Fruit fly (Drosophila melanogaster) whole organism, embryonic: ENCODE results near the gene Df31.

Source experiments
- Aef1 ChIP-seq: fragments of 200-800 bp; sonication (Bioruptor generic); IDR thresholded peaks from 3 replicates; pipeline ENCODE4 v1.3.6; 2022; ENCODE audit warnings: missing biosample characterization, missing genetic modification characterization
- Bdp1 ChIP-seq: fragments of 200-800 bp; sonication (Bioruptor generic); optimal IDR thresholded peaks from 3 replicates; lab custom pipeline; 2016; ENCODE audit warnings: missing biosample characterization, missing genetic modification characterization
- CG10321 ChIP-seq: fragments of 200-800 bp; sonication (Bioruptor generic); IDR thresholded peaks from 2 replicates; pipeline ENCODE4 v1.3.6; 2022; ENCODE audit warnings: missing biosample characterization, missing genetic modification characterization
- CG10979 ChIP-seq: fragments of 200-800 bp; sonication (Bioruptor generic); optimal IDR thresholded peaks from 2 replicates; lab custom pipeline; 2018; ENCODE audit warnings: missing biosample characterization, mild to moderate bottlenecking, missing genetic modification characterization, moderate library complexity
- CG12391 ChIP-seq: fragments of 200-800 bp; sonication (Bioruptor generic); optimal IDR thresholded peaks from 3 replicates; lab custom pipeline; 2018; ENCODE audit warnings: missing biosample characterization, mild to moderate bottlenecking, missing genetic modification characterization, moderate library complexity
- CG14965 ChIP-seq: fragments of 200-800 bp; sonication (Bioruptor generic); optimal IDR thresholded peaks from 2 replicates; lab custom pipeline; 2016; ENCODE audit warnings: missing biosample characterization, missing genetic modification characterization, borderline replicate concordance
- CG17612 ChIP-seq: fragments of 200-800 bp; sonication (Bioruptor generic); IDR thresholded peaks from 2 replicates; pipeline ENCODE4 v1.3.6; 2022; ENCODE audit warnings: missing biosample characterization, missing genetic modification characterization
- CG18011 ChIP-seq: fragments of 200-800 bp; sonication (Bioruptor generic); optimal IDR thresholded peaks from 2 replicates; lab custom pipeline; 2017; ENCODE audit warnings: missing biosample characterization, missing genetic modification characterization, mild to moderate bottlenecking, moderate library complexity, missing genotype
- CG18262 ChIP-seq: fragments of 200-800 bp; optimal IDR thresholded peaks from 3 replicates; lab custom pipeline; 2019; ENCODE audit warnings: missing biosample characterization, mild to moderate bottlenecking, missing genetic modification characterization, moderate library complexity
- CG1832 ChIP-seq: fragments of 200-800 bp; sonication (Bioruptor generic); optimal IDR thresholded peaks from 2 replicates; lab custom pipeline; 2017; ENCODE audit warnings: missing biosample characterization, mild to moderate bottlenecking, missing genetic modification characterization, inconsistent platforms
- CG18764 ChIP-seq: fragments of 200-800 bp; sonication (Bioruptor generic); optimal IDR thresholded peaks from 3 replicates; lab custom pipeline; 2016; ENCODE audit warnings: missing biosample characterization, missing genetic modification characterization
- CG30431 ChIP-seq: fragments of 200-800 bp; sonication (Bioruptor generic); optimal IDR thresholded peaks from 2 replicates; lab custom pipeline; 2017; ENCODE audit warnings: missing biosample characterization, missing genetic modification characterization
- CG32767 ChIP-seq: fragments of 200-800 bp; sonication (Bioruptor generic); IDR thresholded peaks from 2 replicates; pipeline ENCODE4 v1.3.6; 2022; ENCODE audit warnings: missing biosample characterization, missing genetic modification characterization
- CG4820 ChIP-seq: fragments of 200-800 bp; sonication (Bioruptor generic); optimal IDR thresholded peaks from 3 replicates; lab custom pipeline; 2016; ENCODE audit warnings: missing biosample characterization, missing genetic modification characterization
- CG6654 ChIP-seq: fragments of 200-800 bp; sonication (Bioruptor generic); optimal IDR thresholded peaks from 2 replicates; lab custom pipeline; 2017; ENCODE audit warnings: missing biosample characterization, mild to moderate bottlenecking, missing genetic modification characterization
- CG6689 ChIP-seq: fragments of 200-800 bp; sonication (Bioruptor generic); IDR thresholded peaks from 2 replicates; pipeline ENCODE4 v1.3.6; 2022; ENCODE audit warnings: missing biosample characterization, missing genetic modification characterization
- D19B ChIP-seq: fragments of 200-800 bp; sonication (Bioruptor generic); optimal IDR thresholded peaks from 2 replicates; lab custom pipeline; 2017; ENCODE audit warnings: missing biosample characterization, mild to moderate bottlenecking, missing genetic modification characterization
- Dek ChIP-seq: fragments of 200-800 bp; sonication (Bioruptor generic); optimal IDR thresholded peaks from 3 replicates; lab custom pipeline; 2019; ENCODE audit warnings: missing biosample characterization, mild to moderate bottlenecking, missing genetic modification characterization, moderate library complexity
- Ets65A ChIP-seq: fragments of 200-800 bp; sonication (Bioruptor generic); peaks from one replicate; lab custom pipeline; 2016; ENCODE audit warnings: missing biosample characterization, missing genetic modification characterization
- Fer2 ChIP-seq: fragments of 200-800 bp; sonication (Bioruptor generic); optimal IDR thresholded peaks from 2 replicates; lab custom pipeline; 2018; ENCODE audit warnings: missing biosample characterization, mild to moderate bottlenecking, missing genetic modification characterization, moderate library complexity
- HmgD ChIP-seq: fragments of 200-800 bp; sonication (Bioruptor generic); optimal IDR thresholded peaks from 3 replicates; lab custom pipeline; 2016; ENCODE audit warnings: missing biosample characterization, missing genetic modification characterization
- Hr78 ChIP-seq, 2 experiments: fragments of 200-800 bp in 1 of 2; fragments of >200 bp in 1 of 2; sonication (Bioruptor generic) in 1 of 2; optimal IDR thresholded peaks; 2 replicates each; lab custom pipeline; 2017 to 2019; ENCODE audit warnings: missing biosample characterization in 2 of 2, missing genetic modification characterization in 2 of 2, mild to moderate bottlenecking in 1 of 2, moderate library complexity in 1 of 2
- NFAT ChIP-seq: fragments of 200-800 bp; sonication (Bioruptor generic); IDR thresholded peaks from 2 replicates; pipeline ENCODE4 v1.3.6; 2022; ENCODE audit warnings: missing biosample characterization, missing genetic modification characterization
- Neu2 ChIP-seq: fragments of 200-800 bp; sonication (Bioruptor generic); optimal IDR thresholded peaks from 3 replicates; lab custom pipeline; 2016; ENCODE audit warnings: missing biosample characterization, missing genetic modification characterization, borderline replicate concordance
- Side ChIP-seq: fragments of 200-800 bp; sonication (Bioruptor generic); optimal IDR thresholded peaks from 2 replicates; lab custom pipeline; 2016; ENCODE audit warnings: missing biosample characterization, missing genetic modification characterization
- Sry-β ChIP-seq: fragments of 200-800 bp; sonication (Bioruptor generic); optimal IDR thresholded peaks from 2 replicates; lab custom pipeline; 2018; ENCODE audit warnings: missing biosample characterization, mild to moderate bottlenecking, missing genetic modification characterization, moderate library complexity
- ac ChIP-seq: fragments of 200-800 bp; sonication (Bioruptor generic); optimal IDR thresholded peaks from 3 replicates; lab custom pipeline; 2017; ENCODE audit warnings: missing biosample characterization, mild to moderate bottlenecking, missing genetic modification characterization
- amos ChIP-seq: fragments of 200-800 bp; sonication (Bioruptor generic); IDR thresholded peaks from 2 replicates; pipeline ENCODE4 v1.3.6; 2022; ENCODE audit warnings: missing biosample characterization, missing genetic modification characterization; ENCODE audit not compliant: partially characterized antibody
- bab2 ChIP-seq: fragments of 200-800 bp; sonication (Bioruptor generic); optimal IDR thresholded peaks from 2 replicates; lab custom pipeline; 2016; ENCODE audit warnings: missing biosample characterization, missing genetic modification characterization
- ci ChIP-seq: fragments of 200-800 bp; sonication (Bioruptor generic); IDR thresholded peaks from 3 replicates; pipeline ENCODE4 v1.3.6; 2022; ENCODE audit warnings: missing biosample characterization, missing genetic modification characterization
- danr ChIP-seq: fragments of 200-800 bp; sonication (Bioruptor generic); IDR thresholded peaks from 2 replicates; pipeline ENCODE4 v1.3.6; 2022; ENCODE audit warnings: missing biosample characterization, missing genetic modification characterization
- emc ChIP-seq: fragments of 200-800 bp; sonication (Bioruptor generic); optimal IDR thresholded peaks from 2 replicates; lab custom pipeline; 2016; ENCODE audit warnings: missing biosample characterization, missing genetic modification characterization
- gem ChIP-seq: fragments of 200-800 bp; sonication (Bioruptor generic); optimal IDR thresholded peaks from 2 replicates; lab custom pipeline; 2019; ENCODE audit warnings: missing biosample characterization, mild to moderate bottlenecking, missing genetic modification characterization, moderate library complexity
- gsb-n ChIP-seq: fragments of 200-800 bp; sonication (Bioruptor generic); optimal IDR thresholded peaks from 3 replicates; lab custom pipeline; 2018; ENCODE audit warnings: missing biosample characterization, mild to moderate bottlenecking, missing genetic modification characterization
- inv ChIP-seq: fragments of 200-800 bp; sonication (Bioruptor generic); IDR thresholded peaks from 2 replicates; pipeline ENCODE4 v1.3.6; 2022; ENCODE audit warnings: missing biosample characterization, missing genetic modification characterization; ENCODE audit not compliant: partially characterized antibody
- kni ChIP-seq: fragments of 200-800 bp; sonication (Bioruptor generic); optimal IDR thresholded peaks from 3 replicates; lab custom pipeline; 2017; ENCODE audit warnings: mild to moderate bottlenecking, missing biosample characterization, missing genetic modification reagents, missing genetic modification characterization
- knrl ChIP-seq: fragments of 200-800 bp; sonication (Bioruptor generic); IDR thresholded peaks from 3 replicates; pipeline ENCODE4 v1.3.6; 2022; ENCODE audit warnings: missing biosample characterization, missing genetic modification characterization; ENCODE audit not compliant: partially characterized antibody
- mam ChIP-seq: fragments of 200-800 bp; sonication (Bioruptor generic); optimal IDR thresholded peaks from 3 replicates; lab custom pipeline; 2016; ENCODE audit warnings: missing biosample characterization, missing genetic modification characterization
- nerfin-1 ChIP-seq: fragments of 200-800 bp; sonication (Bioruptor generic); optimal IDR thresholded peaks from 3 replicates; lab custom pipeline; 2019; ENCODE audit warnings: missing biosample characterization, mild to moderate bottlenecking, missing genetic modification characterization, moderate library complexity
- otp ChIP-seq: fragments of 200-800 bp; sonication (Bioruptor generic); IDR thresholded peaks from 3 replicates; pipeline ENCODE4, ENCODE4 v1.3.6; 2022; ENCODE audit warnings: missing biosample characterization, missing genetic modification characterization
- peb ChIP-seq: fragments of 200-800 bp; sonication (Bioruptor generic); IDR thresholded peaks from 2 replicates; pipeline ENCODE4 v1.3.6; 2022; ENCODE audit warnings: missing biosample characterization, missing genetic modification characterization
- rib ChIP-seq: fragments of 200-800 bp; sonication (Bioruptor generic); IDR thresholded peaks from 2 replicates; pipeline ENCODE4 v1.3.6; 2022; ENCODE audit warnings: missing biosample characterization, missing genetic modification characterization
- slou ChIP-seq: fragments of 200-800 bp; sonication (Bioruptor generic); optimal IDR thresholded peaks from 3 replicates; lab custom pipeline; 2016; ENCODE audit warnings: missing biosample characterization, missing genetic modification characterization
- sna ChIP-seq: fragments of 200-800 bp; sonication (Bioruptor generic); IDR thresholded peaks from 2 replicates; pipeline ENCODE4 v1.3.6; 2022; ENCODE audit warnings: missing biosample characterization, missing genetic modification characterization; ENCODE audit not compliant: partially characterized antibody
- tll ChIP-seq, 2 experiments: fragments of 200-800 bp in 1 of 2; fragments of >200 bp in 1 of 2; sonication (Bioruptor generic) in 1 of 2; optimal IDR thresholded peaks; 2 replicates each; lab custom pipeline; 2017 to 2019; ENCODE audit warnings: missing biosample characterization in 2 of 2, missing genetic modification characterization in 2 of 2, mild to moderate bottlenecking in 1 of 2, moderate library complexity in 1 of 2
- tx ChIP-seq: fragments of 200-800 bp; sonication (Bioruptor generic); optimal IDR thresholded peaks from 2 replicates; lab custom pipeline; 2016; ENCODE audit warnings: missing biosample characterization, missing genetic modification characterization
- zf30C ChIP-seq: fragments of 200-800 bp; sonication (Bioruptor generic); optimal IDR thresholded peaks from 3 replicates; lab custom pipeline; 2018; ENCODE audit warnings: missing biosample characterization, mild to moderate bottlenecking, missing genetic modification characterization
- zfh1 ChIP-seq: fragments of 200-800 bp; sonication (Bioruptor generic); IDR thresholded peaks from 3 replicates; pipeline ENCODE4 v1.3.6; 2022; ENCODE audit warnings: missing biosample characterization, missing genetic modification characterization

Df31 gene

DNA sequence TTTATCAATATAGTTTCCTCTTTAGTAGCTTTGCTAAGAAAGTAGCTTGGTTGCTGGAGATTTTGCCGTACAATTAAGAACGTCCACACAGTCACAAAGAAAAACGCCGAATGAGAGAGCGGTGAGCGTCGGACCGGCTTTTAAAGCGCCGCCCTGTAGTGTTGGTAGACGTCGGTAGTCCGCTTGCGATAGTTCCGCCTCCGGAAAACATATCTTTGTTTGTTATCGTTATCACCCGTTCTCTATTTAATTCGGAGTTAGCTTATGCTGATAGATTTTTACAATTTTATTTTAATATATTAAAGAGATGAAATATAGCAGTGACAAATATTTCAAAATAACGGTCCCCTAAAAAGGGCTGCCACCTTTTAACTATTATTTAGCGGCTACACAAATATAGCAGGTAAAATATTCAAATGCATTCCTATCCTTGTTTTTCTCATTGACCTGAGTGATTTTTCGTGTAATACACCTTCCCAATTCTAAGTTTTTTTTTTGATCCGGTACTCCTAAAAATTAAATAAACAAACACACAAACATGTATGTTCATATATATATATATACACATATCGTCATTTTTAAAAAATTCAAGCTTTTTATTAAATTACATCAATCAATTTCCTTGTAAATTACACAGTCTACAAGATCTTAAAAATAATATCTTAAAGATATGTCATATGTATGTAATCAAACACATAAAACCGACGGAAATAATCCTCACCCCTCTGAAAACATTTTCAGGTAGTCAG is at the start of gene Df31 (continued):
- TF ChIP-seq gsb-n (tag; lab: Kevin White, UChicago) (peak; percentile 19), CG18764 (GFP tag; lab: Kevin White, UChicago) (peak; percentile 56), CG1832 (no peak), sna (GFP tag; lab: Robert Waterston, UW) (peak; percentile 77), NFAT (GFP tag; lab: Robert Waterston, UW) (no peak; the same call in 1 of the 2 replicates), CG6689 (peak; percentile 20; the same call in 1 of the 2 replicates), Neu2 (GFP tag; lab: Kevin White, UChicago) (no peak), Hr78 (GFP tag; optimal IDR thresholded peaks at IDR 0.05; lab: Kevin White, UChicago) (no peak), D19B (GFP tag; lab: Kevin White, UChicago) (peak; percentile 33), Ets65A (peak; percentile 94), inv (GFP tag; lab: Robert Waterston, UW) (peak; percentile 85), slou (GFP tag; lab: Kevin White, UChicago) (peak; percentile 42), CG12391 (tag; lab: Kevin White, UChicago) (peak; percentile 65), Sry-β (GFP tag; lab: Kevin White, UChicago) (no peak), CG14965 (GFP tag; lab: Kevin White, UChicago) (no peak), amos (GFP tag; lab: Robert Waterston, UW) (peak; percentile 94), knrl (GFP tag; lab: Robert Waterston, UW) (peak; percentile 86), CG4820 (peak; percentile 16), peb (GFP tag; lab: Robert Waterston, UW) (no peak), kni (no peak), mam (GFP tag; lab: Kevin White, UChicago) (peak; percentile 73), zfh1 (GFP tag; lab: Robert Waterston, UW) (no peak; the same call in 2 of the 3 replicates), rib (peak; percentile 80), ci (GFP tag; lab: Robert Waterston, UW) (no peak; the same call in 2 of the 3 replicates), bab2 (GFP tag; lab: Kevin White, UChicago) (peak; percentile 43), ac (GFP tag; lab: Kevin White, UChicago) (no peak), CG10321 (GFP tag; lab: Robert Waterston, UW) (peak; percentile 69), CG10979 (tag; lab: Kevin White, UChicago) (peak; percentile 23), otp (GFP tag; lab: Robert Waterston, UW) (peak; percentile 77; the same call in 2 of the 3 replicates), CG32767 (GFP tag; lab: Robert Waterston, UW) (no peak; the same call in 1 of the 2 replicates), danr (GFP tag; lab: Robert Waterston, UW) (no peak), CG30431 (GFP tag; lab: Kevin White, UChicago) (no peak), Dek (tag; lab: Kevin White, UChicago) (peak; percentile 40), CG17612 (GFP tag; lab: Robert Waterston, UW) (no peak), nerfin-1 (no peak), CG6654 (no peak), Fer2 (peak; percentile 8), CG18011 (GFP tag; lab: Kevin White, UChicago) (peak; percentile 59), CG18262 (peak; percentile 35), Bdp1 (GFP tag; lab: Kevin White, UChicago) (no peak), Side (GFP tag; lab: Kevin White, UChicago) (peak; percentile 54), tll (GFP tag; optimal IDR thresholded peaks at IDR 0.05; lab: Kevin White, UChicago) (no peak), emc (GFP tag; lab: Kevin White, UChicago) (no peak), zf30C (GFP tag; lab: Kevin White, UChicago) (peak; percentile 21), HmgD (GFP tag; lab: Kevin White, UChicago) (peak; percentile 50), gem (tag; lab: Kevin White, UChicago) (peak; percentile 40), tx (GFP tag; lab: Kevin White, UChicago) (peak; percentile 14), Aef1 (GFP tag; lab: Robert Waterston, UW) (no peak; the same call in 1 of the 3 replicates)
